Worm (Caenorhabditis elegans) whole organism, early embryonic: Measurements from ENCODE around the gene pdi-2.

Experiments used
- B0310.2 ChIP-seq: sonication (generic microtip); optimal IDR thresholded peaks from 2 replicates; lab custom pipeline; 2016; ENCODE audit warnings: mild to moderate bottlenecking, missing genetic modification characterization, missing compliant biosample characterization
- F13C5.2 ChIP-seq: sonication (generic microtip); optimal IDR thresholded peaks from 2 replicates; lab custom pipeline; 2017; ENCODE audit warnings: mild to moderate bottlenecking, missing genetic modification characterization, inconsistent platforms, missing compliant biosample characterization
- aly-1 ChIP-seq: sonication (generic microtip); optimal IDR thresholded peaks from 2 replicates; lab custom pipeline; 2016; ENCODE audit warnings: missing genetic modification characterization, missing compliant biosample characterization
- ama-1 ChIP-seq: fragments of 150-350 bp; optimal IDR thresholded peaks from 2 replicates; lab custom pipeline; 2014
- ceh-13 ChIP-seq: fragments of 200-800 bp; sonication (Bioruptor generic); optimal IDR thresholded peaks from 2 replicates; lab custom pipeline; 2018; ENCODE audit warnings: mild to moderate bottlenecking, missing genetic modification characterization, missing compliant biosample characterization
- ceh-36 ChIP-seq: sonication (generic microtip); optimal IDR thresholded peaks from 2 replicates; lab custom pipeline; 2016; ENCODE audit warnings: missing genetic modification characterization, inconsistent platforms, missing compliant biosample characterization
- ets-7 ChIP-seq: sonication (generic microtip); optimal IDR thresholded peaks from 2 replicates; lab custom pipeline; 2016; ENCODE audit warnings: missing genotype, missing genetic modification characterization, missing compliant biosample characterization
- flt-1 ChIP-seq: fragments of 200-800 bp; sonication (Bioruptor generic); IDR thresholded peaks from 2 replicates; pipeline ENCODE4 v1.3.6; 2022; ENCODE audit warnings: missing genetic modification characterization, missing compliant biosample characterization
- hmbx-1 ChIP-seq: sonication (generic microtip); optimal IDR thresholded peaks from 2 replicates; lab custom pipeline; 2016; ENCODE audit warnings: mild to moderate bottlenecking, missing genetic modification characterization, missing compliant biosample characterization
- hmg-4 ChIP-seq: fragments of 200-800 bp; sonication (Bioruptor generic); optimal IDR thresholded peaks from 2 replicates; lab custom pipeline; 2018; ENCODE audit warnings: mild to moderate bottlenecking, missing genetic modification characterization, missing compliant biosample characterization
- hnd-1 ChIP-seq: sonication (generic microtip); optimal IDR thresholded peaks from 2 replicates; lab custom pipeline; 2016; ENCODE audit warnings: missing genetic modification characterization, missing compliant biosample characterization
- scrt-1 ChIP-seq: fragments of 200-800 bp; sonication (Bioruptor generic); IDR thresholded peaks from 2 replicates; pipeline ENCODE4 v1.3.6; 2022; ENCODE audit warnings: missing genetic modification characterization, missing compliant biosample characterization
- tbx-11 ChIP-seq: fragments of 200-800 bp; sonication (Bioruptor generic); IDR thresholded peaks from 2 replicates; pipeline ENCODE4 v1.3.6; 2022; ENCODE audit warnings: missing genetic modification characterization, missing compliant biosample characterization
- tbx-37 ChIP-seq: fragments of 200-800 bp; sonication (Bioruptor generic); conservative IDR thresholded peaks from 2 replicates; pipeline ENCODE4 v1.3.6; 2022; ENCODE audit warnings: missing genetic modification reagents, missing genetic modification characterization, missing compliant biosample characterization

DNA sequence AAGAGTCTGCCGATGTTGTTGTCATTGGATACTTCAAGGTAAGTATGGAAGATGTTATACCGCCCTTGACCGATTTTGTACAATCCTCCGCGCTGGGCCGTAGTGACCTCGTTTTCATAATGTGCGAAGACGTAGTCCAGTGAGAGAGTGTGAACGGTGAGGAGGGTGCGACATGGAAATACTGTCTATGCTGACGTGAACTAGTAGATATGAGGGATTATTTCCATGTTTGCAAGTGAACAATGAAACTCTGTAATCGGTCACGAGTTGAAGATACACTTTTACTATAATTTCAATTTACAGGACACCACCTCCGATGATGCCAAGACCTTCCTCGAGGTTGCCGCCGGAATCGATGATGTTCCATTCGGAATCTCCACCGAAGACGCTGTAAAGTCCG is 889 bp downstream of the pdi-2 start:
- TF ChIP-seq F13C5.2 (tag; lab: Kevin White, UChicago) (no peak), aly-1 (tag; lab: Kevin White, UChicago) (no peak), ama-1 (lab: Kevin White, UChicago) (no peak), hmg-4 (GFP tag; lab: Kevin White, UChicago) (no peak), flt-1 (GFP tag; lab: Robert Waterston, UW) (no peak), tbx-37 (GFP tag; lab: Robert Waterston, UW) (no peak), ceh-13 (GFP tag; lab: Kevin White, UChicago) (no peak), tbx-11 (no peak), scrt-1 (GFP tag; lab: Robert Waterston, UW) (no peak), hnd-1 (tag; lab: Kevin White, UChicago) (no peak), ceh-36 (tag; lab: Kevin White, UChicago) (no peak), ets-7 (tag; lab: Kevin White, UChicago) (no peak), hmbx-1 (tag; lab: Kevin White, UChicago) (no peak), B0310.2 (tag; lab: Kevin White, UChicago) (no peak)
